Fruit fly (Drosophila melanogaster) whole organism, pupa: Measurements from ENCODE around the gene CG8661.

ENCODE experiments used
- CG17806 ChIP-seq: fragments of 200-800 bp; sonication (Bioruptor generic); optimal IDR thresholded peaks from 2 replicates; lab custom pipeline; 2018; ENCODE audit warnings: missing biosample characterization, mild to moderate bottlenecking, missing genetic modification characterization, moderate library complexity
- CG32121 ChIP-seq: fragments of 200-800 bp; sonication (Bioruptor generic); IDR thresholded peaks from 2 replicates; pipeline ENCODE4 v1.3.6; 2022; ENCODE audit warnings: missing biosample characterization, missing genetic modification characterization
- CG34367 ChIP-seq: fragments of 200-800 bp; sonication (Bioruptor generic); optimal IDR thresholded peaks from 2 replicates; lab custom pipeline; 2018; ENCODE audit warnings: missing biosample characterization, mild to moderate bottlenecking, missing genetic modification characterization
- D1 ChIP-seq: fragments of 200-800 bp; sonication (Bioruptor generic); optimal IDR thresholded peaks from 2 replicates; lab custom pipeline; 2018; ENCODE audit warnings: missing biosample characterization, mild to moderate bottlenecking, missing genetic modification characterization, moderate library complexity

dm6 chrX:17246916-17247315 lies 37.4 kb downstream of the CG8661 start, which contains the start of gene CG42854:
- TF ChIP-seq CG17806 (no peak), CG34367 (tag; lab: Kevin White, UChicago) (no peak), D1 (tag; lab: Kevin White, UChicago) (no peak), CG32121 (GFP tag; lab: Robert Waterston, UW) (no peak)
